Worm (Caenorhabditis elegans) whole organism, L1 larva: ENCODE measurements around the gene Y32H12A.6.
A peak's percentile ranks its signal among the peaks of the same experiment; 100 is the strongest.

Experiments used
- C04F5.9 ChIP-seq: sonication (generic microtip); optimal IDR thresholded peaks from 2 replicates; lab custom pipeline; 2016; ENCODE audit warnings: missing genetic modification characterization, missing compliant biosample characterization
- C16A3.4 ChIP-seq: fragments of 150-350 bp; optimal IDR thresholded peaks from 2 replicates; lab custom pipeline; 2014; ENCODE audit warnings: missing biosample characterization, missing genetic modification characterization
- blmp-1 ChIP-seq: fragments of 150-350 bp; optimal IDR thresholded peaks from 2 replicates; lab custom pipeline; 2014; ENCODE audit warnings: missing biosample characterization, missing genetic modification characterization
- ceh-8 ChIP-seq: fragments of 200-800 bp; sonication (Bioruptor generic); optimal IDR thresholded peaks from 2 replicates; lab custom pipeline; 2018; ENCODE audit warnings: mild to moderate bottlenecking, missing genetic modification characterization, moderate library complexity, missing compliant biosample characterization
- ceh-88 ChIP-seq: fragments of 200-800 bp; sonication (Bioruptor generic); IDR thresholded peaks from 2 replicates; pipeline ENCODE4 v1.3.6; 2022; ENCODE audit warnings: missing genetic modification characterization, missing compliant biosample characterization
- ces-1 ChIP-seq: fragments of 150-350 bp; optimal IDR thresholded peaks from 2 replicates; lab custom pipeline; 2014; ENCODE audit warnings: missing biosample characterization, missing genetic modification reagents, missing genetic modification characterization
- dpl-1 ChIP-seq, 3 experiments: fragments of 150-350 bp in 2 of 3; sonication (generic microtip) in 1 of 3; optimal IDR thresholded peaks; 2 replicates each; lab custom pipeline; 2014 to 2017; ENCODE audit warnings: missing biosample characterization in 3 of 3, missing genetic modification characterization in 3 of 3, missing genetic modification reagents in 3 of 3
- dsc-1 ChIP-seq: sonication (generic microtip); optimal IDR thresholded peaks from 2 replicates; lab custom pipeline; 2016; ENCODE audit warnings: mild to moderate bottlenecking, missing genetic modification characterization, missing compliant biosample characterization
- efl-1 ChIP-seq, 4 experiments: fragments of 150-350 bp; optimal IDR thresholded peaks in 3 of 4; peaks in 1 of 4; 1 replicate in 1 of 4; 2 replicates in 3 of 4; lab custom pipeline; 2014; ENCODE audit warnings: missing biosample characterization in 2 of 4, missing genetic modification characterization in 2 of 4, missing genetic modification reagents in 2 of 4
- efl-3 ChIP-seq: fragments of 200-800 bp; sonication (Bioruptor generic); optimal IDR thresholded peaks from 2 replicates; lab custom pipeline; 2018; ENCODE audit warnings: mild to moderate bottlenecking, missing genetic modification characterization, missing compliant biosample characterization
- egl-13 ChIP-seq: sonication (generic microtip); optimal IDR thresholded peaks from 2 replicates; lab custom pipeline; 2016; ENCODE audit warnings: missing genotype, missing genetic modification reagents, missing genetic modification characterization, missing compliant biosample characterization
- egl-27 ChIP-seq, 2 experiments: fragments of 150-350 bp in 1 of 2; sonication (generic microtip); optimal IDR thresholded peaks; 3 replicates each; lab custom pipeline; 2017 to 2018; ENCODE audit warnings: missing biosample characterization in 2 of 2, missing genetic modification characterization in 2 of 2, missing genetic modification reagents in 2 of 2
- elt-2 ChIP-seq: sonication (generic microtip); optimal IDR thresholded peaks from 2 replicates; lab custom pipeline; 2016; ENCODE audit warnings: missing genetic modification characterization, mild to moderate bottlenecking, inconsistent platforms, missing compliant biosample characterization, missing genetic modification reagents
- elt-3 ChIP-seq, 6 experiments: fragments of 150-350 bp in 1 of 6; sonication (generic microtip); optimal IDR thresholded peaks; 2 replicates each; lab custom pipeline; 2017 to 2018; ENCODE audit warnings: missing biosample characterization in 6 of 6, missing genetic modification characterization in 6 of 6, inconsistent platforms in 1 of 6
- hpl-2 ChIP-seq: fragments of 150-350 bp; optimal IDR thresholded peaks from 2 replicates; lab custom pipeline; 2014; ENCODE audit warnings: missing biosample characterization, missing genetic modification reagents, missing genetic modification characterization
- irx-1 ChIP-seq: sonication (generic microtip); optimal IDR thresholded peaks from 2 replicates; lab custom pipeline; 2016; ENCODE audit warnings: missing genetic modification characterization, missing compliant biosample characterization
- isw-1 ChIP-seq: fragments of 200-800 bp; sonication (Bioruptor generic); IDR thresholded peaks from 2 replicates; pipeline ENCODE4 v1.3.6; 2022; ENCODE audit warnings: missing genetic modification characterization, missing compliant biosample characterization
- lin-13 ChIP-seq: fragments of 150-350 bp; optimal IDR thresholded peaks from 2 replicates; lab custom pipeline; 2014; ENCODE audit warnings: missing biosample characterization, missing genetic modification reagents, missing genetic modification characterization
- lin-15B ChIP-seq: fragments of 150-350 bp; sonication (generic microtip); optimal IDR thresholded peaks from 3 replicates; lab custom pipeline; 2014; ENCODE audit warnings: missing biosample characterization, missing genetic modification characterization
- lin-35 ChIP-seq, 2 experiments: fragments of 150-350 bp; optimal IDR thresholded peaks; 2 replicates each; lab custom pipeline; 2014; ENCODE audit warnings: missing biosample characterization in 2 of 2, missing genetic modification characterization in 2 of 2, missing genetic modification reagents in 2 of 2
- lir-3 ChIP-seq: sonication (generic microtip); optimal IDR thresholded peaks from 2 replicates; lab custom pipeline; 2016; ENCODE audit warnings: mild to moderate bottlenecking, missing genetic modification characterization, moderate library complexity, missing compliant biosample characterization; ENCODE audit not compliant: poor library complexity
- lsy-2 ChIP-seq, 2 experiments: fragments of 150-350 bp; optimal IDR thresholded peaks; 2 replicates each; lab custom pipeline; 2014; ENCODE audit warnings: missing biosample characterization in 2 of 2, missing genetic modification characterization in 2 of 2
- mab-9 ChIP-seq: fragments of 200-800 bp; sonication (Bioruptor generic); IDR thresholded peaks from 2 replicates; pipeline ENCODE4 v1.3.6; 2022; ENCODE audit warnings: missing genetic modification reagents, missing genetic modification characterization, missing compliant biosample characterization
- mdl-1 ChIP-seq, 2 experiments: fragments of 150-350 bp; optimal IDR thresholded peaks; 2 replicates each; lab custom pipeline; 2014 to 2017; ENCODE audit warnings: missing biosample characterization in 2 of 2, missing genetic modification characterization in 2 of 2, inconsistent platforms in 1 of 2
- mep-1 ChIP-seq: fragments of 150-350 bp; optimal IDR thresholded peaks from 2 replicates; lab custom pipeline; 2014; ENCODE audit warnings: missing biosample characterization, missing genetic modification characterization
- nhr-12 ChIP-seq: sonication (generic microtip); optimal IDR thresholded peaks from 2 replicates; lab custom pipeline; 2017; ENCODE audit warnings: missing biosample characterization, missing genetic modification characterization
- nhr-20 ChIP-seq: sonication (generic microtip); optimal IDR thresholded peaks from 2 replicates; lab custom pipeline; 2016; ENCODE audit warnings: mild to moderate bottlenecking, missing genetic modification characterization, missing compliant biosample characterization
- nhr-71 ChIP-seq: sonication (generic microtip); optimal IDR thresholded peaks from 2 replicates; lab custom pipeline; 2016; ENCODE audit warnings: mild to moderate bottlenecking, missing genetic modification characterization, moderate library complexity, missing compliant biosample characterization
- nhr-85 ChIP-seq: sonication (generic microtip); peaks from one replicate; lab custom pipeline; 2016; ENCODE audit warnings: missing genetic modification characterization, inconsistent platforms, missing compliant biosample characterization
- pax-3 ChIP-seq: fragments of 200-800 bp; sonication (Bioruptor generic); optimal IDR thresholded peaks from 2 replicates; lab custom pipeline; 2018; ENCODE audit warnings: mild to moderate bottlenecking, missing genetic modification characterization, moderate library complexity, missing compliant biosample characterization
- pqm-1 ChIP-seq: sonication (generic microtip); optimal IDR thresholded peaks from 3 replicates; lab custom pipeline; 2017; ENCODE audit warnings: missing biosample characterization, missing genetic modification characterization
- rnt-1 ChIP-seq: sonication (generic microtip); optimal IDR thresholded peaks from 2 replicates; lab custom pipeline; 2016; ENCODE audit warnings: mild to moderate bottlenecking, missing genetic modification characterization, moderate library complexity, missing compliant biosample characterization
- skn-1 ChIP-seq: fragments of 150-350 bp; optimal IDR thresholded peaks from 2 replicates; lab custom pipeline; 2014; ENCODE audit warnings: missing biosample characterization, missing genetic modification characterization
- snpc-4 ChIP-seq: fragments of 150-350 bp; optimal IDR thresholded peaks from 2 replicates; lab custom pipeline; 2014; ENCODE audit warnings: missing biosample characterization, missing genetic modification characterization
- sup-37 ChIP-seq: fragments of 200-800 bp; sonication (Bioruptor generic); optimal IDR thresholded peaks from 2 replicates; lab custom pipeline; 2018; ENCODE audit warnings: mild to moderate bottlenecking, missing genetic modification characterization, missing compliant biosample characterization
- tbx-2 ChIP-seq: sonication (generic microtip); optimal IDR thresholded peaks from 2 replicates; lab custom pipeline; 2016; ENCODE audit warnings: missing genetic modification characterization, missing compliant biosample characterization
- unc-130 ChIP-seq: fragments of 150-350 bp; optimal IDR thresholded peaks from 2 replicates; lab custom pipeline; 2017; ENCODE audit warnings: missing biosample characterization, missing genetic modification characterization, inconsistent platforms
- unc-62 ChIP-seq: fragments of 150-350 bp; optimal IDR thresholded peaks from 2 replicates; lab custom pipeline; 2014; ENCODE audit warnings: missing biosample characterization, missing genetic modification reagents, missing genetic modification characterization
- vab-15 ChIP-seq: sonication (generic microtip); optimal IDR thresholded peaks from 2 replicates; lab custom pipeline; 2017; ENCODE audit warnings: missing genotype, mild to moderate bottlenecking, missing genetic modification characterization, missing compliant biosample characterization

Y32H12A.6 gene

ce11 chrIII:5407060-5407459 lies 25.1 kb upstream of the Y32H12A.6 start:
- no peak for TF ChIP-seq egl-13
- peak; percentile 82 for TF ChIP-seq dsc-1

- TF ChIP-seq ceh-8 (GFP tag; lab: Kevin White, UChicago) (no peak), nhr-12 (tag; lab: Kevin White, UChicago) (no peak), nhr-71 (tag; lab: Kevin White, UChicago) (no peak), mab-9 (GFP tag; lab: Robert Waterston, UW) (no peak), irx-1 (no peak), unc-130 (no peak), elt-2 (tag; lab: Kevin White, UChicago) (no peak), lir-3 (tag; lab: Kevin White, UChicago) (no peak), hpl-2 (GFP tag; lab: Kevin White, UChicago) (no peak), efl-3 (GFP tag; lab: Kevin White, UChicago) (no peak), lin-13 (GFP tag; lab: Kevin White, UChicago) (no peak), mdl-1 (tag; optimal IDR thresholded peaks at IDR 0.05; lab: Kevin White, UChicago) (no peak), nhr-20 (no peak), isw-1 (no peak), C04F5.9 (no peak), snpc-4 (tag; lab: Kevin White, UChicago) (no peak), sup-37 (GFP tag; lab: Kevin White, UChicago) (no peak), pax-3 (tag; lab: Kevin White, UChicago) (no peak)
These were observed 24.3 kb upstream of the Y32H12A.6 start for ce11 chrIII:5406314-5406713.

ce11 chrIII:5405628-5406084 lies 23.7 kb upstream of the Y32H12A.6 start, which contains the start of the genes W03A5.2 and Y32H12A.8:
W03A5.2 (plus strand) TSS chrIII:5406034.
Y32H12A.8 (minus strand) TSS chrIII:5406037.
- peak; percentile 72 to 95 for TF ChIP-seq lin-35 (GFP tag; optimal IDR thresholded peaks at IDR 0.05; lab: Kevin White, UChicago)
- peak; percentile 28 for TF ChIP-seq skn-1
- no peak for TF ChIP-seq efl-3 (GFP tag; lab: Kevin White, UChicago)
- TF ChIP-seq rnt-1, result peak; percentile 28
- peak; percentile 6; the same call in 1 of the 2 replicates for TF ChIP-seq isw-1
- TF ChIP-seq ceh-88 (GFP tag; lab: Robert Waterston, UW), result no peak
- peak; percentile 34 for TF ChIP-seq blmp-1
- peak; percentile 55 for TF ChIP-seq lin-15B (tag; lab: Kevin White, UChicago)
- TF ChIP-seq dpl-1 (GFP tag; optimal IDR thresholded peaks at IDR 0.05; lab: Kevin White, UChicago), result peak; percentile 76 to 88 (median 82)
- TF ChIP-seq efl-1 (optimal IDR thresholded peaks at IDR 0.05; lab: Kevin White, UChicago), result peak; percentile 46 to 88
- TF ChIP-seq efl-1 (GFP tag; optimal IDR thresholded peaks at IDR 0.05 in 1 of 2; lab: Kevin White, UChicago), result peak; percentile 86 to 98
- TF ChIP-seq mep-1, result peak; percentile 11
- no peak for TF ChIP-seq unc-62
- TF ChIP-seq sup-37 (GFP tag; lab: Kevin White, UChicago), result no peak
- no peak for TF ChIP-seq pqm-1 (tag; lab: Kevin White, UChicago)
- TF ChIP-seq vab-15 (tag; lab: Kevin White, UChicago), result no peak
- TF ChIP-seq ces-1, result no peak
- no peak for TF ChIP-seq pax-3 (tag; lab: Kevin White, UChicago)
- no peak for TF ChIP-seq elt-2 (tag; lab: Kevin White, UChicago)
- peak; percentile 31 for TF ChIP-seq C16A3.4 (tag; lab: Kevin White, UChicago)
- no peak for TF ChIP-seq dsc-1
- no peak for TF ChIP-seq nhr-12 (tag; lab: Kevin White, UChicago)
- no peak for TF ChIP-seq irx-1
- peak; percentile 41 for TF ChIP-seq nhr-85 (tag; lab: Kevin White, UChicago)
- no peak for TF ChIP-seq tbx-2 (tag; lab: Kevin White, UChicago)
- TF ChIP-seq egl-27 (tag; optimal IDR thresholded peaks at IDR 0.05; lab: Kevin White, UChicago), result no peak
- peak in 1 of 6 experiments; percentile 15 for TF ChIP-seq elt-3 (tag; optimal IDR thresholded peaks at IDR 0.05; lab: Kevin White, UChicago)
- TF ChIP-seq lir-3 (tag; lab: Kevin White, UChicago), result no peak
- peak in 1 of 2 experiments; percentile 41 for TF ChIP-seq mdl-1 (tag; optimal IDR thresholded peaks at IDR 0.05; lab: Kevin White, UChicago)
- peak; percentile 9 to 79 for TF ChIP-seq lsy-2 (tag; optimal IDR thresholded peaks at IDR 0.05; lab: Kevin White, UChicago)
- no peak for TF ChIP-seq hpl-2 (GFP tag; lab: Kevin White, UChicago)
